Worm (Caenorhabditis elegans) whole organism, L1 larva: Measurements from ENCODE around the gene ZK1320.5.

ENCODE experiments used
- C04F5.9 ChIP-seq: sonication (generic microtip); optimal IDR thresholded peaks from 2 replicates; lab custom pipeline; 2016; ENCODE audit warnings: missing genetic modification characterization, missing compliant biosample characterization
- C16A3.4 ChIP-seq: fragments of 150-350 bp; optimal IDR thresholded peaks from 2 replicates; lab custom pipeline; 2014; ENCODE audit warnings: missing biosample characterization, missing genetic modification characterization
- F16B12.6 ChIP-seq: fragments of 150-350 bp; optimal IDR thresholded peaks from 2 replicates; lab custom pipeline; 2014; ENCODE audit warnings: missing biosample characterization, missing genetic modification characterization
- Y116A8C.19 ChIP-seq: sonication (generic microtip); optimal IDR thresholded peaks from 2 replicates; lab custom pipeline; 2016; ENCODE audit warnings: missing compliant biosample characterization, missing genetic modification characterization, borderline replicate concordance
- ama-1 ChIP-seq: fragments of 150-350 bp; optimal IDR thresholded peaks from 2 replicates; lab custom pipeline; 2014
- blmp-1 ChIP-seq: fragments of 150-350 bp; optimal IDR thresholded peaks from 2 replicates; lab custom pipeline; 2014; ENCODE audit warnings: missing biosample characterization, missing genetic modification characterization
- ceh-63 ChIP-seq: fragments of 200-800 bp; sonication (Bioruptor generic); optimal IDR thresholded peaks from 2 replicates; lab custom pipeline; 2018; ENCODE audit warnings: mild to moderate bottlenecking, missing genetic modification characterization, missing compliant biosample characterization
- ceh-88 ChIP-seq: fragments of 200-800 bp; sonication (Bioruptor generic); IDR thresholded peaks from 2 replicates; pipeline ENCODE4 v1.3.6; 2022; ENCODE audit warnings: missing genetic modification characterization, missing compliant biosample characterization
- ceh-90 ChIP-seq: sonication (generic microtip); optimal IDR thresholded peaks from 2 replicates; lab custom pipeline; 2016; ENCODE audit warnings: missing genetic modification characterization, missing compliant biosample characterization
- dpl-1 ChIP-seq, 3 experiments: fragments of 150-350 bp in 2 of 3; sonication (generic microtip) in 1 of 3; optimal IDR thresholded peaks; 2 replicates each; lab custom pipeline; 2014 to 2017; ENCODE audit warnings: missing biosample characterization in 3 of 3, missing genetic modification characterization in 3 of 3, missing genetic modification reagents in 3 of 3
- efl-1 ChIP-seq, 4 experiments: fragments of 150-350 bp; optimal IDR thresholded peaks in 3 of 4; peaks in 1 of 4; 1 replicate in 1 of 4; 2 replicates in 3 of 4; lab custom pipeline; 2014; ENCODE audit warnings: missing biosample characterization in 2 of 4, missing genetic modification characterization in 2 of 4, missing genetic modification reagents in 2 of 4
- efl-3 ChIP-seq: fragments of 200-800 bp; sonication (Bioruptor generic); optimal IDR thresholded peaks from 2 replicates; lab custom pipeline; 2018; ENCODE audit warnings: mild to moderate bottlenecking, missing genetic modification characterization, missing compliant biosample characterization
- egl-13 ChIP-seq: sonication (generic microtip); optimal IDR thresholded peaks from 2 replicates; lab custom pipeline; 2016; ENCODE audit warnings: missing genotype, missing genetic modification reagents, missing genetic modification characterization, missing compliant biosample characterization
- egl-27 ChIP-seq, 2 experiments: fragments of 150-350 bp in 1 of 2; sonication (generic microtip); optimal IDR thresholded peaks; 3 replicates each; lab custom pipeline; 2017 to 2018; ENCODE audit warnings: missing biosample characterization in 2 of 2, missing genetic modification characterization in 2 of 2, missing genetic modification reagents in 2 of 2
- elt-2 ChIP-seq: sonication (generic microtip); optimal IDR thresholded peaks from 2 replicates; lab custom pipeline; 2016; ENCODE audit warnings: missing genetic modification characterization, mild to moderate bottlenecking, inconsistent platforms, missing compliant biosample characterization, missing genetic modification reagents
- elt-3 ChIP-seq, 6 experiments: fragments of 150-350 bp in 1 of 6; sonication (generic microtip); optimal IDR thresholded peaks; 2 replicates each; lab custom pipeline; 2017 to 2018; ENCODE audit warnings: missing biosample characterization in 6 of 6, missing genetic modification characterization in 6 of 6, inconsistent platforms in 1 of 6
- ets-5 ChIP-seq: fragments of 200-800 bp; sonication (Bioruptor generic); IDR thresholded peaks from 2 replicates; pipeline ENCODE4 v1.3.6; 2022; ENCODE audit warnings: missing genetic modification characterization, missing compliant biosample characterization
- fkh-10 ChIP-seq: sonication (generic microtip); optimal IDR thresholded peaks from 2 replicates; lab custom pipeline; 2017; ENCODE audit warnings: missing biosample characterization, missing genetic modification reagents, missing genetic modification characterization
- fkh-4 ChIP-seq: sonication (generic microtip); optimal IDR thresholded peaks from 2 replicates; lab custom pipeline; 2016; ENCODE audit warnings: missing compliant biosample characterization, missing genetic modification characterization, borderline replicate concordance
- fos-1 ChIP-seq: fragments of 150-350 bp; optimal IDR thresholded peaks from 2 replicates; lab custom pipeline; 2014; ENCODE audit warnings: missing biosample characterization, missing genetic modification characterization
- hlh-4 ChIP-seq: sonication (generic microtip); optimal IDR thresholded peaks from 2 replicates; lab custom pipeline; 2016; ENCODE audit warnings: mild to moderate bottlenecking, missing genetic modification characterization, missing compliant biosample characterization
- irx-1 ChIP-seq: sonication (generic microtip); optimal IDR thresholded peaks from 2 replicates; lab custom pipeline; 2016; ENCODE audit warnings: missing genetic modification characterization, missing compliant biosample characterization
- isw-1 ChIP-seq: fragments of 200-800 bp; sonication (Bioruptor generic); IDR thresholded peaks from 2 replicates; pipeline ENCODE4 v1.3.6; 2022; ENCODE audit warnings: missing genetic modification characterization, missing compliant biosample characterization
- lin-14 ChIP-seq: fragments of 200-800 bp; sonication (Bioruptor generic); optimal IDR thresholded peaks from 2 replicates; lab custom pipeline; 2018; ENCODE audit warnings: mild to moderate bottlenecking, missing genetic modification characterization, moderate library complexity, missing compliant biosample characterization
- lin-35 ChIP-seq, 2 experiments: fragments of 150-350 bp; optimal IDR thresholded peaks; 2 replicates each; lab custom pipeline; 2014; ENCODE audit warnings: missing biosample characterization in 2 of 2, missing genetic modification characterization in 2 of 2, missing genetic modification reagents in 2 of 2
- lsy-2 ChIP-seq, 2 experiments: fragments of 150-350 bp; optimal IDR thresholded peaks; 2 replicates each; lab custom pipeline; 2014; ENCODE audit warnings: missing biosample characterization in 2 of 2, missing genetic modification characterization in 2 of 2
- mdl-1 ChIP-seq, 2 experiments: fragments of 150-350 bp; optimal IDR thresholded peaks; 2 replicates each; lab custom pipeline; 2014 to 2017; ENCODE audit warnings: missing biosample characterization in 2 of 2, missing genetic modification characterization in 2 of 2, inconsistent platforms in 1 of 2
- mef-2 ChIP-seq: fragments of 150-350 bp; optimal IDR thresholded peaks from 2 replicates; lab custom pipeline; 2014; ENCODE audit warnings: missing biosample characterization, missing genetic modification characterization
- mep-1 ChIP-seq: fragments of 150-350 bp; optimal IDR thresholded peaks from 2 replicates; lab custom pipeline; 2014; ENCODE audit warnings: missing biosample characterization, missing genetic modification characterization
- nhr-12 ChIP-seq: sonication (generic microtip); optimal IDR thresholded peaks from 2 replicates; lab custom pipeline; 2017; ENCODE audit warnings: missing biosample characterization, missing genetic modification characterization
- nhr-20 ChIP-seq: sonication (generic microtip); optimal IDR thresholded peaks from 2 replicates; lab custom pipeline; 2016; ENCODE audit warnings: mild to moderate bottlenecking, missing genetic modification characterization, missing compliant biosample characterization
- nhr-71 ChIP-seq: sonication (generic microtip); optimal IDR thresholded peaks from 2 replicates; lab custom pipeline; 2016; ENCODE audit warnings: mild to moderate bottlenecking, missing genetic modification characterization, moderate library complexity, missing compliant biosample characterization
- nhr-76 ChIP-seq: sonication (generic microtip); optimal IDR thresholded peaks from 2 replicates; lab custom pipeline; 2017; ENCODE audit warnings: missing biosample characterization, missing genetic modification characterization
- nhr-84 ChIP-seq: sonication (generic microtip); optimal IDR thresholded peaks from 2 replicates; lab custom pipeline; 2017; ENCODE audit warnings: missing biosample characterization, missing genetic modification characterization
- nhr-85 ChIP-seq: sonication (generic microtip); peaks from one replicate; lab custom pipeline; 2016; ENCODE audit warnings: missing genetic modification characterization, inconsistent platforms, missing compliant biosample characterization
- pax-3 ChIP-seq: fragments of 200-800 bp; sonication (Bioruptor generic); optimal IDR thresholded peaks from 2 replicates; lab custom pipeline; 2018; ENCODE audit warnings: mild to moderate bottlenecking, missing genetic modification characterization, moderate library complexity, missing compliant biosample characterization
- rnt-1 ChIP-seq: sonication (generic microtip); optimal IDR thresholded peaks from 2 replicates; lab custom pipeline; 2016; ENCODE audit warnings: mild to moderate bottlenecking, missing genetic modification characterization, moderate library complexity, missing compliant biosample characterization
- skn-1 ChIP-seq: fragments of 150-350 bp; optimal IDR thresholded peaks from 2 replicates; lab custom pipeline; 2014; ENCODE audit warnings: missing biosample characterization, missing genetic modification characterization
- snu-23 ChIP-seq: sonication (generic microtip); optimal IDR thresholded peaks from 2 replicates; lab custom pipeline; 2016; ENCODE audit warnings: missing genetic modification characterization, missing compliant biosample characterization
- sptf-1 ChIP-seq: fragments of 150-350 bp; optimal IDR thresholded peaks from 2 replicates; lab custom pipeline; 2014; ENCODE audit warnings: missing biosample characterization, missing genetic modification characterization
- sup-37 ChIP-seq: fragments of 200-800 bp; sonication (Bioruptor generic); optimal IDR thresholded peaks from 2 replicates; lab custom pipeline; 2018; ENCODE audit warnings: mild to moderate bottlenecking, missing genetic modification characterization, missing compliant biosample characterization
- tbx-2 ChIP-seq: sonication (generic microtip); optimal IDR thresholded peaks from 2 replicates; lab custom pipeline; 2016; ENCODE audit warnings: missing genetic modification characterization, missing compliant biosample characterization
- unc-130 ChIP-seq: fragments of 150-350 bp; optimal IDR thresholded peaks from 2 replicates; lab custom pipeline; 2017; ENCODE audit warnings: missing biosample characterization, missing genetic modification characterization, inconsistent platforms
- unc-62 ChIP-seq: fragments of 150-350 bp; optimal IDR thresholded peaks from 2 replicates; lab custom pipeline; 2014; ENCODE audit warnings: missing biosample characterization, missing genetic modification reagents, missing genetic modification characterization
- vab-15 ChIP-seq: sonication (generic microtip); optimal IDR thresholded peaks from 2 replicates; lab custom pipeline; 2017; ENCODE audit warnings: missing genotype, mild to moderate bottlenecking, missing genetic modification characterization, missing compliant biosample characterization
- xbp-1 ChIP-seq: sonication (generic microtip); optimal IDR thresholded peaks from 2 replicates; lab custom pipeline; 2016; ENCODE audit warnings: missing genetic modification characterization, missing compliant biosample characterization
- zag-1 ChIP-seq: fragments of 150-350 bp; optimal IDR thresholded peaks from 2 replicates; lab custom pipeline; 2014; ENCODE audit warnings: missing biosample characterization, missing genetic modification characterization
- ztf-4 ChIP-seq: fragments of 150-350 bp; optimal IDR thresholded peaks from 2 replicates; lab custom pipeline; 2014; ENCODE audit warnings: missing biosample characterization, missing genetic modification characterization

Gene ZK1320.5

DNA sequence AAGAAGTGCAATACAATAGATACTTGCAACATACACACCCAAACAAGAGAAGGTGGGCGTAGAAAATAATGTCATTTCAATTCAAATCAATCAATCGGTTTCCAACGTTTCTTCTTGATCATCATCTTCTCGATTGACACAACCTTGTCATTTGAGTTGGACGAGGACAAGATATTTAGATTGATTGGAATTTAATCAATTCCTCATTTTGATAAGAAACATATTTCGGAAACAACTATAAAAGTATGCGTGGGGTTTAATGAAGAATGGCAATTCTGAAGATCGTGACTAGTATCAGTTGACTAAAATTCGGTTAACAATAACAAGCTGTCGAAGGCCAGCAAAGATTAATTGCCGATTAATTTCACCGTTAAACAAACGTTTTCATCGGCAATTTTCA lies 44.9 kb downstream of the ZK1320.5 start:
- TF ChIP-seq tbx-2 (tag; lab: Kevin White, UChicago): peak; percentile 10
- TF ChIP-seq ceh-88 (GFP tag; lab: Robert Waterston, UW): no peak
- TF ChIP-seq nhr-85 (tag; lab: Kevin White, UChicago): peak; percentile 91
- TF ChIP-seq fkh-10 (GFP tag; lab: Kevin White, UChicago): no peak
- TF ChIP-seq Y116A8C.19: no peak
- peak; percentile 56 for TF ChIP-seq lin-14 (GFP tag; lab: Kevin White, UChicago)
- TF ChIP-seq C04F5.9: no peak
- TF ChIP-seq efl-3 (GFP tag; lab: Kevin White, UChicago): no peak
- no peak for TF ChIP-seq ama-1 (lab: Kevin White, UChicago)
- peak; percentile 11 for TF ChIP-seq nhr-71
- TF ChIP-seq nhr-76: no peak
- no peak for TF ChIP-seq fos-1 (tag; lab: Kevin White, UChicago)
- TF ChIP-seq egl-27 (tag; optimal IDR thresholded peaks at IDR 0.05; lab: Kevin White, UChicago): no peak
- TF ChIP-seq snu-23 (GFP tag; lab: Kevin White, UChicago): peak; percentile 47
- TF ChIP-seq mdl-1 (tag; optimal IDR thresholded peaks at IDR 0.05; lab: Kevin White, UChicago): no peak
- peak; percentile 6 for TF ChIP-seq fkh-4
- no peak for TF ChIP-seq F16B12.6 (tag; lab: Kevin White, UChicago)
- peak; percentile 13 for TF ChIP-seq nhr-20 (tag; lab: Kevin White, UChicago)
- peak in 1 of 2 experiments; percentile 29 for TF ChIP-seq lin-35 (GFP tag; optimal IDR thresholded peaks at IDR 0.05; lab: Kevin White, UChicago)
- no peak for TF ChIP-seq mef-2 (tag; lab: Kevin White, UChicago)
- no peak for TF ChIP-seq egl-13 (tag; lab: Kevin White, UChicago)
- peak; percentile 51 for TF ChIP-seq unc-130
- peak; percentile 36 for TF ChIP-seq blmp-1
- peak in 5 of 6 experiments; percentile 41 to 89 (median 65) for TF ChIP-seq elt-3 (tag; optimal IDR thresholded peaks at IDR 0.05; lab: Kevin White, UChicago)
- no peak for TF ChIP-seq skn-1 (tag; lab: Kevin White, UChicago)
- TF ChIP-seq C16A3.4 (tag; lab: Kevin White, UChicago): peak; percentile 22
- TF ChIP-seq vab-15 (tag; lab: Kevin White, UChicago): peak; percentile 37
- peak; percentile 39 for TF ChIP-seq mep-1 (tag; lab: Kevin White, UChicago)
- TF ChIP-seq lsy-2 (tag; optimal IDR thresholded peaks at IDR 0.05; lab: Kevin White, UChicago): peak in 1 of 2 experiments; percentile 39
- TF ChIP-seq efl-1 (optimal IDR thresholded peaks at IDR 0.05; lab: Kevin White, UChicago): no peak
- TF ChIP-seq efl-1 (GFP tag; optimal IDR thresholded peaks at IDR 0.05 in 1 of 2; lab: Kevin White, UChicago): peak in 1 of 2 experiments; percentile 40
- no peak for TF ChIP-seq ets-5 (GFP tag; lab: Robert Waterston, UW)

DNA sequence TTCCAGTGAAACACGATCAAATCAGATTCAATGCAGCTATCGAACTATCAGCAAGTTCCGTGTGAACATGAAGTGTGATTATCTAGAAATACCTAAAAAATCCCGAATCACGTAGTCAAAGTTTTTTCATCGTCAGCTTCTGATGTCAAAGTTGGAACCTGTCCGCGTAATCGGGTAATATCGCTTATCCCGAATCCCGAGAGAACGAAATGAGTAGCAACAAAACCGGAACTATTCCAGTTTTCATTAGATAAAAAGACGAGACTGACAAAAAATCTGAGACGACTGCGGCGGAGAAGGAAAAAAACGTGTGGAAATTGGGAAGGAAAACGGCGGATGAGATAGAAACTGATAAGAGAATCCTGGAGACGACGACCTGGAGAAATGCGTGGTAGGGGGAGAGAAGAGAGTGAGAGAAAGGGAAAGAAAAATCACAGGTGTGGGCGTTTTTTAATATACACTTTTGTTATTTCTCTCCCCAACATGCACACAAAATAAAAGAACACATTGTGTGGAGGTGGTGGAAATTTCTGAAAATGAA lies 45.4 kb downstream of the ZK1320.5 start:
- TF ChIP-seq blmp-1: peak; percentile 88
- no peak for TF ChIP-seq sptf-1 (tag; lab: Kevin White, UChicago)
- TF ChIP-seq rnt-1 (tag; lab: Kevin White, UChicago): peak; percentile 29
- no peak for TF ChIP-seq snu-23 (GFP tag; lab: Kevin White, UChicago)
- peak; percentile 11 for TF ChIP-seq skn-1 (tag; lab: Kevin White, UChicago)
- TF ChIP-seq zag-1 (tag; lab: Kevin White, UChicago): no peak
- TF ChIP-seq vab-15 (tag; lab: Kevin White, UChicago): no peak

DNA sequence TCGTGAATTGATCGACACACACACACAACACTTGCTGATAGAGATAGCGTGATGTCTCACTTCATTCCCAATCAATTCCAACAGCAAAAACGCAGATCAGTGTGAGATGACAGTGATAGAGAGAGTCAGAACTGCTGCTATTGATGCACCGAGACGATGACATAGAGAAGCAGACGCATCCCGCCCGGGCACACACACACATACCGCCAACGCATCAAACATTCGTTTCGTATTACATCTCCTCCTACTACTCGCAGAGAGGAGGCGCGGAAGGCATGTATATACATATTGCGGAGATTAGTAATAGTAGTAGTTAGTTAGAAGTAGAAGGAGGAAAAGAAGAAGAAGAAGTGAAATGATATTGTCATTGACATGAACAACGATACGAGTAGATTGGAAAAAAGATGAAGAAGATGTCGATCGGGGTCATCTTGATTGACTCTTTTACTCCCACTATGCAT lies 46.0 kb downstream of the ZK1320.5 start:
- TF ChIP-seq fkh-10 (GFP tag; lab: Kevin White, UChicago) (no peak), ztf-4 (tag; lab: Kevin White, UChicago) (no peak), hlh-4 (tag; lab: Kevin White, UChicago) (no peak), elt-2 (tag; lab: Kevin White, UChicago) (peak; percentile 62), nhr-71 (peak; percentile 80), fkh-4 (no peak), fos-1 (tag; lab: Kevin White, UChicago) (no peak), ama-1 (lab: Kevin White, UChicago) (peak; percentile 81), irx-1 (tag; lab: Kevin White, UChicago) (no peak), isw-1 (GFP tag; lab: Robert Waterston, UW) (no peak), dpl-1 (GFP tag; optimal IDR thresholded peaks at IDR 0.05; lab: Kevin White, UChicago) (peak in 1 of 3 experiments; percentile 17), sup-37 (GFP tag; lab: Kevin White, UChicago) (no peak), lin-14 (GFP tag; lab: Kevin White, UChicago) (peak; percentile 87), F16B12.6 (tag; lab: Kevin White, UChicago) (no peak), ceh-90 (tag; lab: Kevin White, UChicago) (no peak), pax-3 (no peak), elt-3 (tag; optimal IDR thresholded peaks at IDR 0.05; lab: Kevin White, UChicago) (peak in 5 of 6 experiments; percentile 23 to 79 (median 64)), nhr-12 (tag; lab: Kevin White, UChicago) (no peak), unc-62 (GFP tag; lab: Kevin White, UChicago) (no peak), vab-15 (tag; lab: Kevin White, UChicago) (no peak), xbp-1 (peak; percentile 25), nhr-84 (tag; lab: Kevin White, UChicago) (no peak), ceh-63 (no peak), snu-23 (GFP tag; lab: Kevin White, UChicago) (peak; percentile 79)
